Worm (Caenorhabditis elegans) whole organism, L4 larva: ENCODE measurements around the gene str-139.

Source experiments
- F10B5.3 ChIP-seq: sonication (generic microtip); optimal IDR thresholded peaks from 2 replicates; lab custom pipeline; 2016; ENCODE audit warnings: mild to moderate bottlenecking, missing genetic modification characterization, missing compliant biosample characterization
- T26A8.4 ChIP-seq: fragments of 200-800 bp; sonication (Bioruptor generic); IDR thresholded peaks from 2 replicates; pipeline ENCODE4 v1.3.6; 2022; ENCODE audit warnings: missing genetic modification characterization, missing compliant biosample characterization
- Y48G9A.11 ChIP-seq: fragments of 200-800 bp; sonication (Bioruptor generic); IDR thresholded peaks from 2 replicates; pipeline ENCODE4 v1.3.6; 2022; ENCODE audit warnings: missing genetic modification reagents, missing genetic modification characterization, missing compliant biosample characterization
- Y5F2A.4 ChIP-seq: fragments of 200-800 bp; sonication (Bioruptor generic); optimal IDR thresholded peaks from 2 replicates; lab custom pipeline; 2018; ENCODE audit warnings: mild to moderate bottlenecking, missing genetic modification characterization, missing compliant biosample characterization
- ZK337.2 ChIP-seq: fragments of 200-800 bp; sonication (Bioruptor generic); IDR thresholded peaks from 2 replicates; pipeline ENCODE4 v1.3.6; 2022; ENCODE audit warnings: missing genetic modification reagents, missing genetic modification characterization, missing compliant biosample characterization
- aha-1 ChIP-seq: fragments of 150-350 bp; peaks from one replicate; lab custom pipeline; 2014; ENCODE audit warnings: missing biosample characterization, missing genetic modification characterization
- ama-1 ChIP-seq: fragments of 150-350 bp; optimal IDR thresholded peaks from 2 replicates; lab custom pipeline; 2014; ENCODE audit warnings: inconsistent platforms, mixed read lengths
- ceh-20 ChIP-seq: fragments of 200-800 bp; sonication (Bioruptor generic); IDR thresholded peaks from 2 replicates; pipeline ENCODE4 v1.3.6; 2022; ENCODE audit warnings: missing genetic modification reagents, missing genetic modification characterization, missing compliant biosample characterization
- ceh-82 ChIP-seq: sonication (generic microtip); optimal IDR thresholded peaks from 2 replicates; lab custom pipeline; 2017; ENCODE audit warnings: missing biosample characterization, missing genetic modification characterization
- cey-2 ChIP-seq: sonication (generic microtip); optimal IDR thresholded peaks from 3 replicates; lab custom pipeline; 2017; ENCODE audit warnings: missing genetic modification characterization, mild to moderate bottlenecking, missing compliant biosample characterization, antibody characterized with exemption, borderline replicate concordance; ENCODE audit not compliant: insufficient read depth
- daf-8 ChIP-seq: fragments of 200-800 bp; sonication (Bioruptor generic); IDR thresholded peaks from 2 replicates; pipeline ENCODE4 v1.3.6; 2022; ENCODE audit warnings: missing genetic modification characterization, missing compliant biosample characterization
- dpl-1 ChIP-seq: fragments of 150-350 bp; optimal IDR thresholded peaks from 2 replicates; lab custom pipeline; 2014; ENCODE audit warnings: missing biosample characterization, missing genetic modification reagents, missing genetic modification characterization
- dve-1 ChIP-seq: sonication (generic microtip); optimal IDR thresholded peaks from 2 replicates; lab custom pipeline; 2017; ENCODE audit warnings: antibody characterized with exemption, mild to moderate bottlenecking, missing genetic modification characterization, missing compliant biosample characterization; ENCODE audit not compliant: insufficient read depth
- egl-27 ChIP-seq: sonication (generic microtip); optimal IDR thresholded peaks from 3 replicates; lab custom pipeline; 2017; ENCODE audit warnings: missing biosample characterization, missing genetic modification reagents, missing genetic modification characterization
- fos-1 ChIP-seq: fragments of 150-350 bp; optimal IDR thresholded peaks from 2 replicates; lab custom pipeline; 2014; ENCODE audit warnings: missing biosample characterization, missing genetic modification characterization
- hlh-11 ChIP-seq: fragments of 200-800 bp; sonication (Bioruptor generic); optimal IDR thresholded peaks from 2 replicates; lab custom pipeline; 2018; ENCODE audit warnings: mild to moderate bottlenecking, missing genetic modification characterization, missing compliant biosample characterization
- lim-7 ChIP-seq: fragments of 200-800 bp; sonication (Bioruptor generic); IDR thresholded peaks from 2 replicates; pipeline ENCODE4 v1.3.6; 2022; ENCODE audit warnings: missing genetic modification characterization, missing compliant biosample characterization
- lin-1 ChIP-seq: fragments of 200-800 bp; sonication (Bioruptor generic); IDR thresholded peaks from 2 replicates; pipeline ENCODE4 v1.3.6; 2022; ENCODE audit warnings: missing genetic modification reagents, missing genetic modification characterization, missing compliant biosample characterization
- lin-39 ChIP-seq: fragments of 150-350 bp; optimal IDR thresholded peaks from 2 replicates; lab custom pipeline; 2014; ENCODE audit warnings: missing biosample characterization, missing genetic modification reagents, missing genetic modification characterization
- madf-9 ChIP-seq: fragments of 200-800 bp; sonication (Bioruptor generic); conservative IDR thresholded peaks from 2 replicates; pipeline ENCODE4 v1.3.6; 2022; ENCODE audit warnings: missing genetic modification reagents, missing genetic modification characterization, missing compliant biosample characterization
- mes-2 ChIP-seq: sonication (generic microtip); optimal IDR thresholded peaks from 2 replicates; lab custom pipeline; 2016; ENCODE audit warnings: missing genotype, mild to moderate bottlenecking, missing genetic modification characterization, missing compliant biosample characterization; ENCODE audit not compliant: poor library complexity, severe bottlenecking
- nhr-10 ChIP-seq: fragments of 150-350 bp; optimal IDR thresholded peaks from 2 replicates; lab custom pipeline; 2014; ENCODE audit warnings: missing biosample characterization, missing genetic modification characterization
- nhr-102 ChIP-seq: sonication (generic microtip); optimal IDR thresholded peaks from 2 replicates; lab custom pipeline; 2016; ENCODE audit warnings: mild to moderate bottlenecking, missing genetic modification characterization, moderate library complexity, missing compliant biosample characterization
- nhr-25 ChIP-seq: sonication (generic microtip); optimal IDR thresholded peaks from 2 replicates; lab custom pipeline; 2017; ENCODE audit warnings: missing genetic modification characterization, mild to moderate bottlenecking, missing compliant biosample characterization, antibody characterized with exemption, moderate library complexity, borderline replicate concordance; ENCODE audit not compliant: insufficient read depth
- nhr-28 ChIP-seq: fragments of 150-350 bp; optimal IDR thresholded peaks from 2 replicates; lab custom pipeline; 2014; ENCODE audit warnings: missing biosample characterization, missing genetic modification characterization
- nhr-6 ChIP-seq: fragments of 150-350 bp; optimal IDR thresholded peaks from 2 replicates; lab custom pipeline; 2014; ENCODE audit warnings: missing biosample characterization, missing genetic modification characterization
- nhr-76 ChIP-seq: fragments of 150-350 bp; optimal IDR thresholded peaks from 2 replicates; lab custom pipeline; 2014; ENCODE audit warnings: missing biosample characterization, missing genetic modification characterization
- pqm-1 ChIP-seq: sonication (generic microtip); optimal IDR thresholded peaks from 2 replicates; lab custom pipeline; 2017; ENCODE audit warnings: missing biosample characterization, missing genetic modification characterization
- set-16 ChIP-seq: fragments of 200-800 bp; sonication (Bioruptor generic); IDR thresholded peaks from 2 replicates; pipeline ENCODE4 v1.3.6; 2022; ENCODE audit warnings: missing genetic modification reagents, missing genetic modification characterization, missing compliant biosample characterization
- spr-1 ChIP-seq: sonication (generic microtip); optimal IDR thresholded peaks from 2 replicates; lab custom pipeline; 2016; ENCODE audit warnings: mild to moderate bottlenecking, missing genetic modification characterization, missing compliant biosample characterization
- spr-3 ChIP-seq: fragments of 200-800 bp; sonication (Bioruptor generic); optimal IDR thresholded peaks from 2 replicates; lab custom pipeline; 2018; ENCODE audit warnings: mild to moderate bottlenecking, missing genetic modification characterization, missing compliant biosample characterization
- unc-62 ChIP-seq, 3 experiments: fragments of 150-350 bp in 1 of 3; sonication (generic microtip); optimal IDR thresholded peaks in 2 of 3; peaks in 1 of 3; 1 replicate in 1 of 3; 2 replicates in 2 of 3; lab custom pipeline; 2014 to 2017; ENCODE audit warnings: missing biosample characterization in 3 of 3, missing genetic modification characterization in 3 of 3, missing genetic modification reagents in 3 of 3, missing genotype in 1 of 3
- vab-7 ChIP-seq: fragments of 200-800 bp; sonication (Bioruptor generic); IDR thresholded peaks from 2 replicates; pipeline ENCODE4 v1.3.6; 2022; ENCODE audit warnings: missing genetic modification reagents, missing genetic modification characterization, missing compliant biosample characterization
- zfp-2 ChIP-seq: sonication (generic microtip); optimal IDR thresholded peaks from 2 replicates; lab custom pipeline; 2016; ENCODE audit warnings: mild to moderate bottlenecking, missing genetic modification characterization, missing compliant biosample characterization

str-139 gene

DNA sequence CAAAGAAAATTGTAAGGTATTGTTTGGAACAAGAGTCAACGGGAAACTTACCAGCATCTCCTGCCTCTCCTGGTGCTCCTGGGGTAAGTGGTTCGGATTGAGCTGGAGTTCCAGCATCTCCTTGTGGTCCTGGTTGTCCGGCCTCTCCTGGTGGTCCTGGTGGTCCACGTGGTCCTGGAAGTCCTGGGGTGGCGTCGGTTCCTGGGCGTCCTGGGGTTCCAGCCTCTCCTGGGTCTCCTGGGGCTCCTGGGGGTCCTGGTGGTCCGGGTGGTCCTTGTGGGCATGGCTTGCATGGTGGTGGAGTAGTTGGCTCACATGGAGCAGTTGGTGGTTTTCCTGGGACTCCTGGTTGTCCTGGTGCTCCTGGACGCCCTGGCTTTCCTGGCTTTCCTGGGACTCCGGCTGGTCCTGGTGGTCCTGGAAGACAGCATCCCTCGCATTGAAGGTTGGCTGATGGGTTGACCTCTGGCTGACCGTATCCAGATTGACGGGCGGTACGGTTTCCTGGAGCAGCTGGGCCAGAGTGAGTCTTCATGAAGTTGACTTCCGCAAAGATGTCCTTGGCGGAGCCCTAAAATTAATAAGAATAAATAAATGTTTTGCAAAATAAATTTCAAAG lies 11.8 kb downstream of the str-139 start:
- peak; percentile 96 for TF ChIP-seq set-16 (GFP tag; lab: Robert Waterston, UW)
- TF ChIP-seq dve-1 (tag; lab: Kevin White, UChicago), result no peak
- peak; percentile 30 for TF ChIP-seq aha-1 (tag; lab: Kevin White, UChicago)

DNA sequence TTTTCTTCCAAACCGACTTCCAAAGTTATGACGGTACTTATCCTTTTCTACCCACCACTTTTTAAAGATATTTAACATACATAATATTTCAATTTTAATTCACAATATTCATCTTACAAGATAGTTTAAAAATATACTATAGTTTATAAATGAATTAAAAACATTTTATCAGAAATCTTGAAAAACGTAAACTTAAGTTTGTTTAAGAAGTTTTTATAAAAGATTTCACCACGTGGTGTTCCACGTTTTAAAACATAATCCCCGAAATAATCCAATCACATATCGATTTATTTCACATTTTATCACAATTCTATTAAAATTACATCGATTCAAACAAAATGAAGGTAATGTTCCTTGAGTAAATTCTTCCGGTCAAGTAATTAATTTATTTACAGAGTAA lies 15.3 kb downstream of the str-139 start, which contains the start of gene ZC513.3:
Gene ZC513.3, plus strand, starts transcription at position 301 of the 400 bp plus-strand sequence.
- TF ChIP-seq nhr-25, result no peak
- no peak for TF ChIP-seq nhr-102 (tag; lab: Kevin White, UChicago)
- no peak for TF ChIP-seq lin-1 (GFP tag; lab: Robert Waterston, UW)
- TF ChIP-seq F10B5.3 (tag; lab: Kevin White, UChicago), result no peak

DNA sequence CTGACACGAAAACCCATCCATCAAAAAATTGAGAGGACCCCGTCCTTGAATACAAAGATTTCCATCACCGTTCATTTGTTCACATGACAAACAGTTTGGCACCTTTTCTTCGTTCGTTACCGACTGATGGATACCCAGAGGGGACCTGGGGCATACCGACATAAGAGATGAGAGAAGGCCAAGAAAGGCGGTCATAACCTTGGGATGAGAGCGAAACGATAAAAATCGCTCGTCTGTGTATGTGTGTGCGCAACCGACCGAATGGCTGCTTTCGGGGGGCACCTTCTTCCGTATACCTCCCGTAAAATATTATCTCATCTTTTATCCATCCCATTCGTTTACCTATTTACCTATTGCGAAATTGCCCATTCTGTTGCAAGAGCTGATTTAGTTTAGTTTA lies 17.0 kb downstream of the str-139 start:
- no peak for TF ChIP-seq madf-9 (GFP tag; lab: Robert Waterston, UW)
- no peak for TF ChIP-seq set-16 (GFP tag; lab: Robert Waterston, UW)
- TF ChIP-seq hlh-11, result peak; percentile 5
- TF ChIP-seq lin-39 (tag; lab: Kevin White, UChicago), result no peak
- no peak for TF ChIP-seq lim-7 (GFP tag; lab: Robert Waterston, UW)
- no peak for TF ChIP-seq vab-7
- no peak for TF ChIP-seq nhr-76 (tag; lab: Kevin White, UChicago)
- TF ChIP-seq ceh-20 (GFP tag; lab: Robert Waterston, UW), result no peak
- no peak for TF ChIP-seq zfp-2 (tag; lab: Kevin White, UChicago)
- no peak for TF ChIP-seq dpl-1 (GFP tag; lab: Kevin White, UChicago)
- TF ChIP-seq egl-27 (tag; lab: Kevin White, UChicago), result no peak
- TF ChIP-seq cey-2 (tag; lab: Kevin White, UChicago), result no peak
- TF ChIP-seq daf-8, result no peak
- TF ChIP-seq mes-2 (tag; lab: Kevin White, UChicago), result peak; percentile 3
- TF ChIP-seq spr-1 (tag; lab: Kevin White, UChicago), result no peak
- TF ChIP-seq spr-3 (GFP tag; lab: Kevin White, UChicago), result no peak
- TF ChIP-seq ZK337.2 (GFP tag; lab: Robert Waterston, UW), result no peak
- no peak for TF ChIP-seq nhr-10 (tag; lab: Kevin White, UChicago)
- TF ChIP-seq fos-1 (tag; lab: Kevin White, UChicago), result no peak
- TF ChIP-seq nhr-6 (tag; lab: Kevin White, UChicago), result no peak
- no peak for TF ChIP-seq ceh-82 (tag; lab: Kevin White, UChicago)
- peak; percentile 16 for TF ChIP-seq nhr-28 (tag; lab: Kevin White, UChicago)
- no peak for TF ChIP-seq pqm-1 (tag; lab: Kevin White, UChicago)
- TF ChIP-seq, all 104 proteins: peak for 3

DNA sequence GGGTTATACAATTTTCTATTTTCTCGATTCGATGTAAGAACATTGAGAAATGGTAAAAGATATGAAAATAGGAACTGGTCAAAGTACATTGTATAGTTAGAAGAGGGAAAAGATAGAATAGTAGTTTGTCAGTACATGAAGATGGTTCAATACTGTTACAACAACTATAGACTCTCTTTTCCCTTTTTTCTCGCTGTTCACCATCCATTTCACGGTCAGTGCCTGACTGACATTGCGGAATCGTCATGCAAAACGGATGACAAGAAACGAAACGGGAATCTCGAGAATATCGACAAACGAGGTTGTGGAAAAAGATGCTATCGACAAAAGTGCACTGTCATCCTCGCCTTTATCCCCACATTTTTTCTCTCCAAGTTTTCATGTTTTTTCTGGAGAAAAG lies 18.3 kb downstream of the str-139 start:
- TF ChIP-seq ama-1 (lab: Kevin White, UChicago), result no peak
- no peak for TF ChIP-seq Y5F2A.4 (GFP tag; lab: Kevin White, UChicago)
- peak in 1 of 2 experiments; percentile 60 for TF ChIP-seq unc-62 (GFP tag; optimal IDR thresholded peaks at IDR 0.05 in 1 of 2; lab: Kevin White, UChicago)
- TF ChIP-seq unc-62 (tag; optimal IDR thresholded peaks at IDR 0.05; lab: Kevin White, UChicago), result no peak
- peak; percentile 60 for TF ChIP-seq aha-1 (tag; lab: Kevin White, UChicago)
- no peak for TF ChIP-seq Y48G9A.11 (GFP tag; lab: Robert Waterston, UW)
- no peak for TF ChIP-seq ceh-20 (GFP tag; lab: Robert Waterston, UW)
- TF ChIP-seq T26A8.4 (GFP tag; lab: Robert Waterston, UW), result no peak
- TF ChIP-seq, all 104 proteins: peak for 2
